Worm (Caenorhabditis elegans) whole organism, L1 larva: ENCODE data around the gene tgn-38.

Experiments
- ces-1 ChIP-seq: fragments of 150-350 bp; optimal IDR thresholded peaks from 2 replicates; lab custom pipeline; 2014; ENCODE audit warnings: missing biosample characterization, missing genetic modification reagents, missing genetic modification characterization
- dsc-1 ChIP-seq: sonication (generic microtip); optimal IDR thresholded peaks from 2 replicates; lab custom pipeline; 2016; ENCODE audit warnings: mild to moderate bottlenecking, missing genetic modification characterization, missing compliant biosample characterization
- elt-3 ChIP-seq, 6 experiments: fragments of 150-350 bp in 1 of 6; sonication (generic microtip); optimal IDR thresholded peaks; 2 replicates each; lab custom pipeline; 2017 to 2018; ENCODE audit warnings: missing biosample characterization in 6 of 6, missing genetic modification characterization in 6 of 6, inconsistent platforms in 1 of 6
- isw-1 ChIP-seq: fragments of 200-800 bp; sonication (Bioruptor generic); IDR thresholded peaks from 2 replicates; pipeline ENCODE4 v1.3.6; 2022; ENCODE audit warnings: missing genetic modification characterization, missing compliant biosample characterization
- jun-1 ChIP-seq: fragments of 150-350 bp; optimal IDR thresholded peaks from 2 replicates; lab custom pipeline; 2014; ENCODE audit warnings: missing biosample characterization, missing genetic modification reagents, missing genetic modification characterization
- lin-15B ChIP-seq: fragments of 150-350 bp; sonication (generic microtip); optimal IDR thresholded peaks from 3 replicates; lab custom pipeline; 2014; ENCODE audit warnings: missing biosample characterization, missing genetic modification characterization
- nhr-77 ChIP-seq: fragments of 150-350 bp; optimal IDR thresholded peaks from 2 replicates; lab custom pipeline; 2014; ENCODE audit warnings: missing biosample characterization, missing genetic modification characterization
- pag-3 ChIP-seq: sonication (generic microtip); optimal IDR thresholded peaks from 2 replicates; lab custom pipeline; 2017; ENCODE audit warnings: missing genetic modification characterization, mild to moderate bottlenecking, missing compliant biosample characterization, antibody characterized with exemption, borderline replicate concordance; ENCODE audit not compliant: insufficient read depth
- tbx-2 ChIP-seq: sonication (generic microtip); optimal IDR thresholded peaks from 2 replicates; lab custom pipeline; 2016; ENCODE audit warnings: missing genetic modification characterization, missing compliant biosample characterization
- unc-62 ChIP-seq: fragments of 150-350 bp; optimal IDR thresholded peaks from 2 replicates; lab custom pipeline; 2014; ENCODE audit warnings: missing biosample characterization, missing genetic modification reagents, missing genetic modification characterization
- unc-86 ChIP-seq: sonication (generic microtip); optimal IDR thresholded peaks from 2 replicates; lab custom pipeline; 2016; ENCODE audit warnings: missing genetic modification characterization, missing compliant biosample characterization
- vab-15 ChIP-seq: sonication (generic microtip); optimal IDR thresholded peaks from 2 replicates; lab custom pipeline; 2017; ENCODE audit warnings: missing genotype, mild to moderate bottlenecking, missing genetic modification characterization, missing compliant biosample characterization
- ztf-11 ChIP-seq, 2 experiments: sonication (generic microtip); optimal IDR thresholded peaks; 2 replicates each; lab custom pipeline; 2016 to 2017; ENCODE audit warnings: missing genetic modification characterization in 2 of 2, missing biosample characterization in 1 of 2, missing compliant biosample characterization in 1 of 2

- no peak for TF ChIP-seq ces-1 (GFP tag; lab: Kevin White, UChicago)
- peak; percentile 29 for TF ChIP-seq lin-15B (tag; lab: Kevin White, UChicago)
- peak; percentile 63 for TF ChIP-seq nhr-77 (tag; lab: Kevin White, UChicago)
- peak in 1 of 2 experiments; percentile 55 for TF ChIP-seq ztf-11 (tag; optimal IDR thresholded peaks at IDR 0.05; lab: Kevin White, UChicago)
- peak; percentile 72 for TF ChIP-seq tbx-2
- TF ChIP-seq vab-15, result no peak
- TF ChIP-seq pag-3 (tag; lab: Kevin White, UChicago), result no peak
- peak; percentile 66 for TF ChIP-seq dsc-1
- TF ChIP-seq jun-1 (tag; lab: Kevin White, UChicago), result peak; percentile 81
- TF ChIP-seq elt-3 (tag; optimal IDR thresholded peaks at IDR 0.05; lab: Kevin White, UChicago), result peak in 2 of 6 experiments; percentile 71 to 80
- peak; percentile 54; the same call in 1 of the 2 replicates for TF ChIP-seq isw-1 (GFP tag; lab: Robert Waterston, UW)
- no peak for TF ChIP-seq unc-62 (GFP tag; lab: Kevin White, UChicago)
- peak; percentile 65 for TF ChIP-seq unc-86 (tag; lab: Kevin White, UChicago)
These were observed 3.4 kb upstream of the tgn-38 start for ce11 chrIV:12032383-12032782.
